Worm (Caenorhabditis elegans): ENCODE results near the gene T08D10.5.

Gene T08D10.5

ce11 chrX:11999573-11999972, 42.2 kb downstream of the T08D10.5 start:
- TF ChIP-seq nhr-2 (tag; optimal IDR thresholded peaks at IDR 0.05) (no peak), flh-1 (GFP tag; optimal IDR thresholded peaks at IDR 0.05) (no peak), hlh-1 (tag; optimal IDR thresholded peaks at IDR 0.05) (no peak), nhr-28 (tag; optimal IDR thresholded peaks at IDR 0.05) (no peak), bed-3 (GFP tag; optimal IDR thresholded peaks at IDR 0.05) (no peak), ces-1 (GFP tag; optimal IDR thresholded peaks at IDR 0.05) (no peak), sptf-1 (tag; optimal IDR thresholded peaks at IDR 0.05) (no peak), M03D4.4 (tag; optimal IDR thresholded peaks at IDR 0.05) (no peak), cnd-1 (tag; optimal IDR thresholded peaks at IDR 0.05) (no peak), unc-62 (GFP tag; optimal IDR thresholded peaks at IDR 0.05) (no peak)

- TF ChIP-seq ceh-39 (tag; optimal IDR thresholded peaks at IDR 0.05) (no peak), lin-32 (GFP tag; optimal IDR thresholded peaks at IDR 0.05) (no peak), tbx-8 (GFP tag; optimal IDR thresholded peaks at IDR 0.05) (no peak), nhr-76 (tag; optimal IDR thresholded peaks at IDR 0.05) (no peak), nhr-237 (tag; optimal IDR thresholded peaks at IDR 0.05) (no peak), drap-1 (GFP tag; optimal IDR thresholded peaks at IDR 0.05) (no peak), nhr-12 (tag; optimal IDR thresholded peaks at IDR 0.05) (no peak), nhr-2 (tag; optimal IDR thresholded peaks at IDR 0.05) (no peak), mls-2 (tag; optimal IDR thresholded peaks at IDR 0.05) (no peak), nhr-28 (tag; optimal IDR thresholded peaks at IDR 0.05) (no peak), elt-3 (tag; optimal IDR thresholded peaks at IDR 0.05) (no peak), zip-8 (tag; optimal IDR thresholded peaks at IDR 0.05) (no peak), unc-39 (tag; optimal IDR thresholded peaks at IDR 0.05) (no peak), hlh-1 (tag; optimal IDR thresholded peaks at IDR 0.05) (no peak), unc-62 (GFP tag; optimal IDR thresholded peaks at IDR 0.05) (no peak), ces-1 (GFP tag; optimal IDR thresholded peaks at IDR 0.05) (no peak), snpc-4 (tag; optimal IDR thresholded peaks at IDR 0.05) (no peak)
Measured at ce11 chrX:12001600-12001999, 44.3 kb downstream of the T08D10.5 start.

- TF ChIP-seq sptf-1 (tag; optimal IDR thresholded peaks at IDR 0.05), result no peak
- no peak for TF ChIP-seq M03D4.4 (tag; optimal IDR thresholded peaks at IDR 0.05)
- no peak for TF ChIP-seq ceh-39 (tag; optimal IDR thresholded peaks at IDR 0.05)
- no peak for TF ChIP-seq lin-32 (GFP tag; optimal IDR thresholded peaks at IDR 0.05)
- no peak for TF ChIP-seq lsy-2 (tag; optimal IDR thresholded peaks at IDR 0.05)
- no peak for TF ChIP-seq hlh-1 (tag; optimal IDR thresholded peaks at IDR 0.05)
- no peak for TF ChIP-seq ces-1 (GFP tag; optimal IDR thresholded peaks at IDR 0.05)
- no peak for TF ChIP-seq nhr-28 (tag; optimal IDR thresholded peaks at IDR 0.05)
- no peak for TF ChIP-seq nhr-12 (tag; optimal IDR thresholded peaks at IDR 0.05)
- no peak for TF ChIP-seq snpc-4 (tag; optimal IDR thresholded peaks at IDR 0.05)
- TF ChIP-seq nhr-237 (tag; optimal IDR thresholded peaks at IDR 0.05), result no peak
- no peak for TF ChIP-seq drap-1 (GFP tag; optimal IDR thresholded peaks at IDR 0.05)
- TF ChIP-seq blmp-1 (tag; optimal IDR thresholded peaks at IDR 0.05), result no peak
- no peak for TF ChIP-seq ceh-83 (GFP tag; optimal IDR thresholded peaks at IDR 0.05)
- TF ChIP-seq unc-62 (GFP tag; optimal IDR thresholded peaks at IDR 0.05), result no peak
Measured at ce11 chrX:12003969-12004368, 46.6 kb downstream of the T08D10.5 start.

- TF ChIP-seq mab-5 (tag; optimal IDR thresholded peaks at IDR 0.05) (no peak), ceh-43 (GFP tag; optimal IDR thresholded peaks at IDR 0.05) (no peak), pha-4 (tag; optimal IDR thresholded peaks at IDR 0.05) (no peak), drap-1 (GFP tag; optimal IDR thresholded peaks at IDR 0.05) (no peak), ceh-39 (tag; optimal IDR thresholded peaks at IDR 0.05) (no peak), nhr-237 (tag; optimal IDR thresholded peaks at IDR 0.05) (no peak), ham-2 (GFP tag; optimal IDR thresholded peaks at IDR 0.05) (no peak), ces-1 (GFP tag; optimal IDR thresholded peaks at IDR 0.05) (no peak), bed-3 (GFP tag; optimal IDR thresholded peaks at IDR 0.05) (no peak), mep-1 (tag; optimal IDR thresholded peaks at IDR 0.05) (no peak), tbx-8 (GFP tag; optimal IDR thresholded peaks at IDR 0.05) (no peak), nhr-2 (tag; optimal IDR thresholded peaks at IDR 0.05) (no peak), nhr-28 (tag; optimal IDR thresholded peaks at IDR 0.05) (no peak), ceh-83 (GFP tag; optimal IDR thresholded peaks at IDR 0.05) (no peak)
Measured at ce11 chrX:12004925-12005324, 47.6 kb downstream of the T08D10.5 start.

- TF ChIP-seq nhr-12 (tag; optimal IDR thresholded peaks at IDR 0.05), result no peak
Measured at ce11 chrX:12005499-12005959, 48.2 kb downstream of the T08D10.5 start, which contains the start of gene sma-5. sma-5 (minus strand) TSS chrX:12005549.

ce11 chrX:12006470-12006869, 49.1 kb downstream of the T08D10.5 start:
- TF ChIP-seq ham-2 (GFP tag; optimal IDR thresholded peaks at IDR 0.05), result no peak
- no peak for TF ChIP-seq ces-1 (GFP tag; optimal IDR thresholded peaks at IDR 0.05)
- TF ChIP-seq blmp-1 (tag; optimal IDR thresholded peaks at IDR 0.05), result no peak
- no peak for TF ChIP-seq ztf-11 (tag; optimal IDR thresholded peaks at IDR 0.05)
- TF ChIP-seq sptf-1 (tag; optimal IDR thresholded peaks at IDR 0.05), result no peak
- no peak for TF ChIP-seq nhr-2 (tag; optimal IDR thresholded peaks at IDR 0.05)
- TF ChIP-seq mep-1 (tag; optimal IDR thresholded peaks at IDR 0.05), result no peak
- TF ChIP-seq cnd-1 (tag; optimal IDR thresholded peaks at IDR 0.05), result no peak
- TF ChIP-seq nhr-237 (tag; optimal IDR thresholded peaks at IDR 0.05), result no peak
- TF ChIP-seq mab-5 (tag; optimal IDR thresholded peaks at IDR 0.05), result no peak
- TF ChIP-seq nhr-28 (tag; optimal IDR thresholded peaks at IDR 0.05), result no peak
- TF ChIP-seq tbx-8 (GFP tag; optimal IDR thresholded peaks at IDR 0.05), result no peak
- TF ChIP-seq pha-4 (tag; optimal IDR thresholded peaks at IDR 0.05), result no peak
- TF ChIP-seq unc-120 (tag; optimal IDR thresholded peaks at IDR 0.05; ENCODE audit: poor library complexity, severe bottlenecking), result no peak
- TF ChIP-seq lin-32 (GFP tag; optimal IDR thresholded peaks at IDR 0.05), result no peak
- no peak for TF ChIP-seq lin-13 (tag; optimal IDR thresholded peaks at IDR 0.05)
- TF ChIP-seq unc-62 (GFP tag; optimal IDR thresholded peaks at IDR 0.05), result no peak
